Fruit fly (Drosophila melanogaster): ENCODE measurements around the gene CG32983.

Gene CG32983

dm6 chr2L:8846726-8847554 is 18.7 kb upstream of the CG32983 start:
- TF ChIP-seq CG17801 (GFP tag; optimal IDR thresholded peaks at IDR 0.05; ENCODE audit: partially characterized antibody): no peak

dm6 chr2L:8849170-8849569 is 16.5 kb upstream of the CG32983 start:
- no peak for TF ChIP-seq CG17801 (GFP tag; optimal IDR thresholded peaks at IDR 0.05; ENCODE audit: partially characterized antibody)

dm6 chr2L:8851061-8851460 is 14.6 kb upstream of the CG32983 start:
- no peak for TF ChIP-seq CG17801 (GFP tag; optimal IDR thresholded peaks at IDR 0.05; ENCODE audit: partially characterized antibody)

- no peak for TF ChIP-seq CG17801 (GFP tag; optimal IDR thresholded peaks at IDR 0.05; ENCODE audit: partially characterized antibody)
Measured at dm6 chr2L:8852235-8852634, 13.4 kb upstream of the CG32983 start.

dm6 chr2L:8855482-8855881 is 10.2 kb upstream of the CG32983 start:
- TF ChIP-seq CG17801 (GFP tag; optimal IDR thresholded peaks at IDR 0.05; ENCODE audit: partially characterized antibody): no peak

- TF ChIP-seq CG17801 (GFP tag; optimal IDR thresholded peaks at IDR 0.05; ENCODE audit: partially characterized antibody): no peak
Measured at dm6 chr2L:8857752-8858151, 7.9 kb upstream of the CG32983 start.

dm6 chr2L:8859839-8860238 is 5.8 kb upstream of the CG32983 start:
- TF ChIP-seq CG17801 (GFP tag; optimal IDR thresholded peaks at IDR 0.05; ENCODE audit: partially characterized antibody): no peak

- TF ChIP-seq CG17801 (GFP tag; optimal IDR thresholded peaks at IDR 0.05; ENCODE audit: partially characterized antibody): no peak
Measured at dm6 chr2L:8860767-8861166, 4.9 kb upstream of the CG32983 start.

dm6 chr2L:8862476-8862875 is 3.2 kb upstream of the CG32983 start, which contains the start of gene CG32986:
TSS of gene CG32986 (plus strand) at chr2L:8862776.
- TF ChIP-seq CG17801 (GFP tag; optimal IDR thresholded peaks at IDR 0.05; ENCODE audit: partially characterized antibody): no peak

dm6 chr2L:8863511-8863910 is 2.1 kb upstream of the CG32983 start, which contains the start of gene CG32987:
TSS of gene CG32987 (plus strand) at chr2L:8863811.
- TF ChIP-seq CG17801 (GFP tag; optimal IDR thresholded peaks at IDR 0.05; ENCODE audit: partially characterized antibody): no peak

dm6 chr2L:8864564-8864963 is 1.1 kb upstream of the CG32983 start, which contains the start of gene CG32988:
TSS of gene CG32988 (plus strand) at chr2L:8864864.
- no peak for TF ChIP-seq CG17801 (GFP tag; optimal IDR thresholded peaks at IDR 0.05; ENCODE audit: partially characterized antibody)

dm6 chr2L:8866467-8866866 is 817 bp downstream of the CG32983 start, which contains the start of gene CG9483:
TSS of gene CG9483 (plus strand) at chr2L:8866767.
- TF ChIP-seq CG17801 (GFP tag; optimal IDR thresholded peaks at IDR 0.05; ENCODE audit: partially characterized antibody): no peak

dm6 chr2L:8871677-8872076 is 6.0 kb downstream of the CG32983 start:
- no peak for TF ChIP-seq CG17801 (GFP tag; optimal IDR thresholded peaks at IDR 0.05; ENCODE audit: partially characterized antibody)

dm6 chr2L:8875835-8876234 is 10.2 kb downstream of the CG32983 start:
- TF ChIP-seq CG17801 (GFP tag; optimal IDR thresholded peaks at IDR 0.05; ENCODE audit: partially characterized antibody): no peak

dm6 chr2L:8879241-8879931 is 13.7 kb downstream of the CG32983 start:
- no peak for TF ChIP-seq CG17801 (GFP tag; optimal IDR thresholded peaks at IDR 0.05; ENCODE audit: partially characterized antibody)

- no peak for TF ChIP-seq CG17801 (GFP tag; optimal IDR thresholded peaks at IDR 0.05; ENCODE audit: partially characterized antibody)
Measured at dm6 chr2L:8881095-8881494, 15.4 kb downstream of the CG32983 start.

All from ovary, adult (tissue).